In the genomic region with DNA sequence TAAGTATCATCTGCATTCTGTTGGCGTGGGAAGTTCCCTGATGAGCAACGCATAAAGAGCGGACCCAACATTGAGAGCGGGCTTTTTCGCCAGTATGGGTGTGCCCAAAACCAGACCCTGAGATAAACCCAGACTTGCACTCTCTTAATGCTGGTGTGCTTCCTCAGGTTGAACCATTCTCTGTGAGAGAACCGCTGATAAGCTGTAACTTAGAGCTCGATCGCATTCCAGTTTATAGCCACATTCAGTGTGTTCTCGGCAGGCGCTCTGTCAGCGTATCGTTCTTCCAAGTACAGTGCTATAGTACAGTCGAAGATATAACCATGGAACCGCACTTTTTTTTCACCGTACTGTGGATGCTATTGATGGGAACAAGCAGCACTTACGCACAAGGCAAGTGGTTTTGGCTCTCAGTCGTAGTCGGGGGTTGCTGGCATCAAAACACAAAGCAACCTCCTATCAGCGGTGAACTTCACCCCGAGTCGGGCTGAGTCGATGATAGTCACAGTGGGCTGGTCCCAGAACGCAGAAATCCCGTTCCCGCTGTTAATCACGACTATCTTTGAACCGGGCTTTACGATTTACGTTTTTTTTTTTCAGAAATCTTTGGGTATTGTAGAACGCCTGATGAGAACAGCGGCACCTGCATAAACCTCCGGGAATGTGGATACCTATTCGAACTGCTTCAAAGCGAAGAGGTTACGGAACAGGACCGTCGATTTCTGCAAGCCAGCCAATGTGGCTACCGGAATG, we compare ENCODE assay signal across 5 fruit fly cellular contexts.
TF ChIP-seq lines count a peak whose summit lies in the region.

TSS of gene MP1 (plus strand) at position 245 of the 753 bp plus-strand sequence.

- TF ChIP-seq CTCF in whole organism, embryonic (GFP tag; optimal IDR thresholded peaks at IDR 0.05; lab: Kevin White, UChicago) = no peak

TF ChIP-seq in whole organism, adult, 20 proteins besides CTCF, POLR2A, EP300 and RAD21:
- no peak for TF ChIP-seq pad (GFP tag; optimal IDR thresholded peaks at IDR 0.05; lab: Kevin White, UChicago)
- no peak for TF ChIP-seq CG12768 (GFP tag; optimal IDR thresholded peaks at IDR 0.05; lab: Kevin White, UChicago)
- no peak for TF ChIP-seq CG33017 (tag; optimal IDR thresholded peaks at IDR 0.05; lab: Kevin White, UChicago)
- peak; percentile 35 for TF ChIP-seq cic (GFP tag; optimal IDR thresholded peaks at IDR 0.05; lab: Kevin White, UChicago)
- peak; percentile 49 for TF ChIP-seq bab1 (GFP tag; optimal IDR thresholded peaks at IDR 0.05; lab: Kevin White, UChicago)
- TF ChIP-seq CG7045 (GFP tag; optimal IDR thresholded peaks at IDR 0.05; lab: Kevin White, UChicago) = no peak
- peak; percentile 62 for TF ChIP-seq tj (GFP tag; optimal IDR thresholded peaks at IDR 0.05; lab: Kevin White, UChicago)

TF ChIP-seq in whole organism, embryonic, 481 proteins besides CTCF, POLR2A, EP300 and RAD21 (continues in another document):
- TF ChIP-seq CG10959 (GFP tag; IDR thresholded peaks at IDR 0.05; lab: Robert Waterston, UW) (no peak), CG15073 (GFP tag; optimal IDR thresholded peaks at IDR 0.05; lab: Kevin White, UChicago) (no peak), CG43689 (GFP tag; IDR thresholded peaks at IDR 0.05; lab: Robert Waterston, UW) (no peak), CG14860 (GFP tag; IDR thresholded peaks at IDR 0.05; lab: Robert Waterston, UW; ENCODE audit: partially characterized antibody) (no peak), sug (tag; optimal IDR thresholded peaks at IDR 0.05; lab: Kevin White, UChicago) (peak; percentile 46), Bgb (GFP tag; IDR thresholded peaks at IDR 0.05; lab: Robert Waterston, UW; ENCODE audit: partially characterized antibody) (no peak), bigmax (GFP tag; optimal IDR thresholded peaks at IDR 0.05; lab: Kevin White, UChicago) (no peak), Dp (GFP tag; optimal IDR thresholded peaks at IDR 0.05; lab: Kevin White, UChicago) (no peak), Elba2 (GFP tag; optimal IDR thresholded peaks at IDR 0.05; lab: Kevin White, UChicago) (no peak), CG10543 (GFP tag; optimal IDR thresholded peaks at IDR 0.05; lab: Kevin White, UChicago) (peak; percentile 26), bsh (GFP tag; optimal IDR thresholded peaks at IDR 0.05; lab: Kevin White, UChicago) (no peak), NfI (GFP tag; optimal IDR thresholded peaks at IDR 0.05; lab: Kevin White, UChicago) (no peak), CG1647 (GFP tag; optimal IDR thresholded peaks at IDR 0.05; lab: Kevin White, UChicago) (no peak), CG4854 (GFP tag; optimal IDR thresholded peaks at IDR 0.05; lab: Kevin White, UChicago) (no peak), lab (GFP tag; optimal IDR thresholded peaks at IDR 0.05; lab: Kevin White, UChicago) (peak; percentile 21), CG3995 (GFP tag; optimal IDR thresholded peaks at IDR 0.05; lab: Kevin White, UChicago) (peak; percentile 45), CG13287 (GFP tag; IDR thresholded peaks at IDR 0.05; lab: Robert Waterston, UW; ENCODE audit: partially characterized antibody) (peak; percentile 36; the same call in 1 of the 2 replicates), trem (tag; optimal IDR thresholded peaks at IDR 0.05; lab: Kevin White, UChicago) (no peak)

TF ChIP-seq in whole organism, prepupa, 60 proteins besides CTCF, POLR2A, EP300 and RAD21:
- TF ChIP-seq Sox102F (GFP tag; optimal IDR thresholded peaks at IDR 0.05; lab: Kevin White, UChicago) = peak; percentile 41
- peak; percentile 35 for TF ChIP-seq fd85E (GFP tag; optimal IDR thresholded peaks at IDR 0.05; lab: Kevin White, UChicago)
- peak; percentile 78 for TF ChIP-seq CG1621 (tag; optimal IDR thresholded peaks at IDR 0.05; lab: Kevin White, UChicago)
- no peak for TF ChIP-seq CG10631 (GFP tag; optimal IDR thresholded peaks at IDR 0.05; lab: Kevin White, UChicago)
- no peak for TF ChIP-seq CG31627 (GFP tag; optimal IDR thresholded peaks at IDR 0.05; lab: Kevin White, UChicago)
- TF ChIP-seq esn (GFP tag; optimal IDR thresholded peaks at IDR 0.05; lab: Kevin White, UChicago) = peak; percentile 23
- TF ChIP-seq Hr38 (GFP tag; optimal IDR thresholded peaks at IDR 0.05; lab: Kevin White, UChicago) = no peak
- TF ChIP-seq CG6854 (GFP tag; optimal IDR thresholded peaks at IDR 0.05; lab: Kevin White, UChicago) = peak; percentile 76
- no peak for TF ChIP-seq Ets96B (tag; optimal IDR thresholded peaks at IDR 0.05; lab: Kevin White, UChicago)
- TF ChIP-seq Eip78C (GFP tag; lab: Kevin White, UChicago) = peak; percentile 77
- TF ChIP-seq svp (GFP tag; lab: Kevin White, UChicago) = peak; percentile 96
- TF ChIP-seq ss (GFP tag; optimal IDR thresholded peaks at IDR 0.05; lab: Kevin White, UChicago) = peak in 1 of 2 experiments; percentile 47
- no peak for TF ChIP-seq acj6 (GFP tag; optimal IDR thresholded peaks at IDR 0.05; lab: Kevin White, UChicago)
- peak; percentile 16 for TF ChIP-seq Sox14 (GFP tag; optimal IDR thresholded peaks at IDR 0.05; lab: Kevin White, UChicago)
- TF ChIP-seq vri (GFP tag; optimal IDR thresholded peaks at IDR 0.05; lab: Kevin White, UChicago) = peak; percentile 21
- peak; percentile 1 for TF ChIP-seq topi (GFP tag; optimal IDR thresholded peaks at IDR 0.05; lab: Kevin White, UChicago)

TF ChIP-seq in whole organism, pupa, 21 proteins besides CTCF, POLR2A, EP300 and RAD21:
- TF ChIP-seq CG15710 (tag; optimal IDR thresholded peaks at IDR 0.05; lab: Kevin White, UChicago) (no peak), Pif1A (GFP tag; optimal IDR thresholded peaks at IDR 0.05; lab: Kevin White, UChicago) (no peak), CG8301 (tag; optimal IDR thresholded peaks at IDR 0.05; lab: Kevin White, UChicago) (no peak), CG12605 (GFP tag; IDR thresholded peaks at IDR 0.05; lab: Robert Waterston, UW) (0 out of 2 replicates have a peak, but pooled peaks have one; percentile 41), CG34367 (tag; optimal IDR thresholded peaks at IDR 0.05; lab: Kevin White, UChicago) (no peak), CG13204 (GFP tag; optimal IDR thresholded peaks at IDR 0.05; lab: Kevin White, UChicago) (no peak), D1 (tag; optimal IDR thresholded peaks at IDR 0.05; lab: Kevin White, UChicago) (no peak), fd96Ca (GFP tag; IDR thresholded peaks at IDR 0.05; lab: Robert Waterston, UW) (no peak), CG17806 (tag; optimal IDR thresholded peaks at IDR 0.05; lab: Kevin White, UChicago) (no peak), CG4496 (GFP tag; IDR thresholded peaks at IDR 0.05; lab: Robert Waterston, UW) (no peak), Ets98B (GFP tag; IDR thresholded peaks at IDR 0.05; lab: Robert Waterston, UW) (no peak; the same call in 1 of the 2 replicates), Snoo (tag; optimal IDR thresholded peaks at IDR 0.05; lab: Kevin White, UChicago) (peak; percentile 23), gl (tag; optimal IDR thresholded peaks at IDR 0.05; lab: Kevin White, UChicago) (peak; percentile 34), Pif1B (GFP tag; optimal IDR thresholded peaks at IDR 0.05; lab: Kevin White, UChicago) (no peak), EcR (GFP tag; optimal IDR thresholded peaks at IDR 0.05; lab: Kevin White, UChicago) (peak; percentile 80), CG14655 (GFP tag; optimal IDR thresholded peaks at IDR 0.05; lab: Kevin White, UChicago) (no peak), CG9948 (tag; optimal IDR thresholded peaks at IDR 0.05; lab: Kevin White, UChicago) (no peak), rn (GFP tag; IDR thresholded peaks at IDR 0.05; lab: Robert Waterston, UW) (no peak), CG8159 (tag; optimal IDR thresholded peaks at IDR 0.05; lab: Kevin White, UChicago) (peak; percentile 11), CG32121 (GFP tag; IDR thresholded peaks at IDR 0.05; lab: Robert Waterston, UW) (no peak), CG10348 (GFP tag; IDR thresholded peaks at IDR 0.05; lab: Robert Waterston, UW) (no peak)
TF ChIP-seq in whole organism, pupa: peak in this region for 5.

TF ChIP-seq in whole organism, wandering third instar larva, 38 proteins besides CTCF, POLR2A, EP300 and RAD21:
- TF ChIP-seq OdsH (GFP tag; optimal IDR thresholded peaks at IDR 0.05; lab: Kevin White, UChicago) (peak; percentile 29), rgr (GFP tag; optimal IDR thresholded peaks at IDR 0.05; lab: Kevin White, UChicago) (no peak), brk (GFP tag; optimal IDR thresholded peaks at IDR 0.05; lab: Kevin White, UChicago) (no peak), Hr83 (GFP tag; optimal IDR thresholded peaks at IDR 0.05; lab: Kevin White, UChicago; ENCODE audit: poor library complexity, severe bottlenecking) (peak; percentile 16), dmrt93B (GFP tag; optimal IDR thresholded peaks at IDR 0.05; lab: Kevin White, UChicago) (no peak), dl (GFP tag; optimal IDR thresholded peaks at IDR 0.05; lab: Kevin White, UChicago; ENCODE audit: insufficient read depth in 1 of 2, partially characterized antibody in 2 of 2) (peak; percentile 90 to 91), Rel (GFP tag; optimal IDR thresholded peaks at IDR 0.05; lab: Kevin White, UChicago) (no peak), Rel (tag; optimal IDR thresholded peaks at IDR 0.05; lab: Kevin White, UChicago) (peak; percentile 60), sv (GFP tag; optimal IDR thresholded peaks at IDR 0.05; lab: Kevin White, UChicago) (no peak), foxo (GFP tag; optimal IDR thresholded peaks at IDR 0.05; lab: Kevin White, UChicago) (no peak), Hnf4 (GFP tag; optimal IDR thresholded peaks at IDR 0.05; lab: Kevin White, UChicago) (peak; percentile 39), Dif (GFP tag; optimal IDR thresholded peaks at IDR 0.05; lab: Kevin White, UChicago; ENCODE audit: partially characterized antibody) (peak; percentile 84)
